Worm (Caenorhabditis elegans): ENCODE results near the gene htas-1.

DNA sequence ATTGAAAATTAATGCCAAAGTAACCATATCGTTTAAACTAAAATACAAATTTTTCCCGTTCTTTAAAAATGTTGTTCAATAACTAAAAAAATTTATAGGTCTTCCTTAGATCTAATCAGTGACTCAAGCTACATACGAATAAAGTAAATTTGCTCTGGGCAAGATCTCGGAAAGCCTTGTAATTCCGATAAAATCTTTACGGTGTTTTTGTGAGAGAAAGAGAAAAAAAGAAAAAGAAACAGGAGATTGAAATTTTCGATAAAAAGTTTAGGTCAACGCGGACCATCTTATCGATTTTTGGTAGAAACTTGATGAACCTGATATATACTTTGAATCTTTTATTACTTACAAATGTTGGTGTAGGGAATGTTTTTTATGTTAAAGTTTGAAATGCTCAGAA lies 39.9 kb upstream of the htas-1 start:
- no peak for TF ChIP-seq flt-1 (GFP tag; IDR thresholded peaks at IDR 0.05)
- TF ChIP-seq T22C8.4 (GFP tag; IDR thresholded peaks at IDR 0.05), result no peak
- no peak for TF ChIP-seq ztf-29 (GFP tag; IDR thresholded peaks at IDR 0.05)
- TF ChIP-seq med-1 (GFP tag; optimal IDR thresholded peaks at IDR 0.05; ENCODE audit: insufficient read depth), result no peak
